Fruit fly (Drosophila melanogaster): ENCODE results near the gene GATAd.

GATAd gene

dm6 chr2L:10327790-10328189 is 5.7 kb upstream of the GATAd start, which contains the start of gene RnrL (continued):
- no peak for TF ChIP-seq CG5245 (GFP tag; optimal IDR thresholded peaks at IDR 0.05)
- no peak for TF ChIP-seq CG12942 (GFP tag; optimal IDR thresholded peaks at IDR 0.05)
- no peak for TF ChIP-seq Optix (GFP tag; IDR thresholded peaks at IDR 0.05)
- no peak for TF ChIP-seq D (optimal IDR thresholded peaks at IDR 0.05)
- TF ChIP-seq D (GFP tag; optimal IDR thresholded peaks at IDR 0.05): no peak
- TF ChIP-seq Ptx1 (GFP tag; IDR thresholded peaks at IDR 0.05): no peak
- TF ChIP-seq E2f1 (GFP tag; IDR thresholded peaks at IDR 0.05): no peak; the same call in 1 of the 2 replicates
- no peak for TF ChIP-seq CG6854 (GFP tag; optimal IDR thresholded peaks at IDR 0.05)
- no peak for TF ChIP-seq CG8089 (GFP tag; optimal IDR thresholded peaks at IDR 0.05)
- TF ChIP-seq CG31224 (GFP tag; IDR thresholded peaks at IDR 0.05): no peak
- TF ChIP-seq HLH3B (GFP tag; IDR thresholded peaks at IDR 0.05): no peak
- TF ChIP-seq CG30020 (tag; optimal IDR thresholded peaks at IDR 0.05): peak; percentile 89
- TF ChIP-seq CG2116 (GFP tag; optimal IDR thresholded peaks at IDR 0.05): peak; percentile 5
- peak; percentile 95 for TF ChIP-seq CG1603 (tag; optimal IDR thresholded peaks at IDR 0.05)
- TF ChIP-seq Dip3 (GFP tag; optimal IDR thresholded peaks at IDR 0.05): no peak
- no peak for TF ChIP-seq Med (GFP tag)
- TF ChIP-seq sens (GFP tag): peak; percentile 10
- TF ChIP-seq CG10366 (GFP tag; IDR thresholded peaks at IDR 0.05): no peak
- TF ChIP-seq kah (GFP tag; optimal IDR thresholded peaks at IDR 0.05): no peak
- TF ChIP-seq fu2 (GFP tag; optimal IDR thresholded peaks at IDR 0.05): no peak
- TF ChIP-seq CG1024 (GFP tag; IDR thresholded peaks at IDR 0.05): no peak
- peak; percentile 64 for TF ChIP-seq gfzf (GFP tag; optimal IDR thresholded peaks at IDR 0.05)
- no peak for TF ChIP-seq C15 (GFP tag; IDR thresholded peaks at IDR 0.05)
- no peak for TF ChIP-seq tup (GFP tag; optimal IDR thresholded peaks at IDR 0.05)
- TF ChIP-seq CG9797 (GFP tag; optimal IDR thresholded peaks at IDR 0.05): peak; percentile 59
- no peak for TF ChIP-seq Gug (GFP tag; IDR thresholded peaks at IDR 0.05)
- peak; percentile 40 for TF ChIP-seq pzg (GFP tag; optimal IDR thresholded peaks at IDR 0.05)
- TF ChIP-seq Myb (GFP tag; optimal IDR thresholded peaks at IDR 0.05): no peak
- no peak for TF ChIP-seq CG2120 (GFP tag; optimal IDR thresholded peaks at IDR 0.05)
- TF ChIP-seq wor (GFP tag; IDR thresholded peaks at IDR 0.05): no peak
- peak; percentile 85 for TF ChIP-seq pfk (GFP tag; optimal IDR thresholded peaks at IDR 0.05)
- no peak for TF ChIP-seq ssp (GFP tag; IDR thresholded peaks at IDR 0.05)
- TF ChIP-seq BtbVII (GFP tag; optimal IDR thresholded peaks at IDR 0.05): no peak
- peak; percentile 46 for TF ChIP-seq CG8290 (GFP tag; optimal IDR thresholded peaks at IDR 0.05)
- no peak for TF ChIP-seq CG8290 (tag; optimal IDR thresholded peaks at IDR 0.05)
- no peak for TF ChIP-seq scrt (GFP tag; optimal IDR thresholded peaks at IDR 0.05)
- no peak for TF ChIP-seq tna (GFP tag; IDR thresholded peaks at IDR 0.05; ENCODE audit: partially characterized antibody)
- no peak for TF ChIP-seq CG7963 (GFP tag; IDR thresholded peaks at IDR 0.05; ENCODE audit: partially characterized antibody)
- peak; percentile 37 for TF ChIP-seq MBD-R2 (GFP tag; IDR thresholded peaks at IDR 0.05)
- no peak for TF ChIP-seq ham (GFP tag; IDR thresholded peaks at IDR 0.05)
- no peak for TF ChIP-seq CG15514 (GFP tag; optimal IDR thresholded peaks at IDR 0.05)
- TF ChIP-seq E2f2 (GFP tag; IDR thresholded peaks at IDR 0.05): peak; percentile 80

dm6 chr2L:10331066-10331847 is 2.3 kb upstream of the GATAd start, which contains the start of the genes Schip1 and Cox10:
Gene Schip1, minus strand, starts transcription at chr2L:10331116.
Gene Cox10, plus strand, starts transcription at chr2L:10331471.
- TF ChIP-seq cad (GFP tag; optimal IDR thresholded peaks at IDR 0.05) (no peak), CG3065 (GFP tag; optimal IDR thresholded peaks at IDR 0.05) (no peak), CG8388 (GFP tag; optimal IDR thresholded peaks at IDR 0.05) (peak; percentile 27), CG14441 (GFP tag; IDR thresholded peaks at IDR 0.05) (no peak), CG31224 (GFP tag; IDR thresholded peaks at IDR 0.05) (no peak), fru (optimal IDR thresholded peaks at IDR 0.05) (no peak), Trl (optimal IDR thresholded peaks at IDR 0.05) (no peak), Trl (GFP tag; optimal IDR thresholded peaks at IDR 0.05) (no peak), MESR4 (GFP tag; optimal IDR thresholded peaks at IDR 0.05) (peak; percentile 68), B-H2 (GFP tag; optimal IDR thresholded peaks at IDR 0.05) (peak; percentile 5), Side (GFP tag; optimal IDR thresholded peaks at IDR 0.05) (no peak), Mad (GFP tag; optimal IDR thresholded peaks at IDR 0.05) (no peak), HLHmδ (GFP tag; optimal IDR thresholded peaks at IDR 0.05) (no peak), Hsf (GFP tag; optimal IDR thresholded peaks at IDR 0.05) (no peak)

Measured in whole organism, embryonic.